Worm (Caenorhabditis elegans): Measurements from ENCODE around the gene col-104.
A peak's percentile ranks its signal among the peaks of the same experiment; 100 is the strongest.

col-104 gene

DNA sequence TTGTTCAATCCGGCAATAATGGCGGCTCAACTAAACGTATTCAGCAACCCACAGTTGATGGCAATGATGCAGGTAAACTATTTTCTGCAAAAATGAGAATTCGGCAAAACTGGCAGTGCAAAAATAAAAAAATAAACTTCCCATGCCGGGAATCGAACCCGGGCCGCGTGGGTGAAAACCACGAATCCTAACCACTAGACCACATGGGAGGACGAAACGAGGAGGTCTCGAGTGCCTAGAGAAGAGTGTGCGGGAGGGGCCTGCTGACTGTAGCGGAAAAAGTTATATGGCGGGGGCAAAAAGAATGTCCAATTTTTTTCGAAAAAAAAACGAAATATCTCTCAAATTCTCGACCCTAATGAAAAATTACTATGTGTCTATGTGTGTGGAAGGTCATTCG, 33.0 kb upstream of the col-104 start (continued):
- TF ChIP-seq ceh-90 (tag; optimal IDR thresholded peaks at IDR 0.05): no peak
- no peak for TF ChIP-seq nhr-84 (tag; optimal IDR thresholded peaks at IDR 0.05)
- TF ChIP-seq efl-1 (optimal IDR thresholded peaks at IDR 0.05): peak; percentile 27 to 35
- TF ChIP-seq efl-1 (GFP tag; optimal IDR thresholded peaks at IDR 0.05 in 1 of 2): peak; percentile 41 to 96
- no peak for TF ChIP-seq egl-13 (tag; optimal IDR thresholded peaks at IDR 0.05)
- peak in 1 of 6 experiments; percentile 17 for TF ChIP-seq elt-3 (tag; optimal IDR thresholded peaks at IDR 0.05)
- TF ChIP-seq nhr-12 (tag; optimal IDR thresholded peaks at IDR 0.05): no peak
- TF ChIP-seq pax-3 (tag; optimal IDR thresholded peaks at IDR 0.05): no peak
- TF ChIP-seq rnt-1 (tag; optimal IDR thresholded peaks at IDR 0.05): peak; percentile 69
- TF ChIP-seq skn-1 (tag; optimal IDR thresholded peaks at IDR 0.05): peak; percentile 24
- no peak for TF ChIP-seq unc-30 (tag; optimal IDR thresholded peaks at IDR 0.05)
- TF ChIP-seq isw-1 (GFP tag; IDR thresholded peaks at IDR 0.05): peak; percentile 6; the same call in 1 of the 2 replicates
- TF ChIP-seq efl-3 (GFP tag; optimal IDR thresholded peaks at IDR 0.05): no peak
- TF ChIP-seq ces-1 (GFP tag; optimal IDR thresholded peaks at IDR 0.05): no peak
- no peak for TF ChIP-seq lin-15B (tag; optimal IDR thresholded peaks at IDR 0.05)
- TF ChIP-seq pqm-1 (tag; optimal IDR thresholded peaks at IDR 0.05): no peak
- TF ChIP-seq elt-2 (tag; optimal IDR thresholded peaks at IDR 0.05): no peak
- peak; percentile 17 for TF ChIP-seq pag-3 (tag; optimal IDR thresholded peaks at IDR 0.05; ENCODE audit: borderline replicate concordance, insufficient read depth)
- no peak for TF ChIP-seq nhr-76 (tag; optimal IDR thresholded peaks at IDR 0.05)
- TF ChIP-seq unc-62 (GFP tag; optimal IDR thresholded peaks at IDR 0.05): no peak
- no peak for TF ChIP-seq C34B4.2 (tag; optimal IDR thresholded peaks at IDR 0.05)
- TF ChIP-seq unc-98 (GFP tag; IDR thresholded peaks at IDR 0.05): no peak
- TF ChIP-seq egl-27 (tag; optimal IDR thresholded peaks at IDR 0.05): no peak
- no peak for TF ChIP-seq nhr-28 (tag; optimal IDR thresholded peaks at IDR 0.05)
- TF ChIP-seq blmp-1 (tag; optimal IDR thresholded peaks at IDR 0.05): no peak
- no peak for TF ChIP-seq sptf-1 (tag; optimal IDR thresholded peaks at IDR 0.05)
- TF ChIP-seq ceh-82 (tag; optimal IDR thresholded peaks at IDR 0.05): peak in 1 of 3 experiments; percentile 64
- TF ChIP-seq nhr-77 (tag; optimal IDR thresholded peaks at IDR 0.05): no peak
- TF ChIP-seq tbx-2 (tag; optimal IDR thresholded peaks at IDR 0.05): peak; percentile 45
- peak; percentile 67 for TF ChIP-seq nhr-19 (GFP tag; conservative IDR thresholded peaks at IDR 0.05)
- TF ChIP-seq hpl-2 (GFP tag; optimal IDR thresholded peaks at IDR 0.05): no peak
- TF ChIP-seq nhr-85 (tag): peak; percentile 83

DNA sequence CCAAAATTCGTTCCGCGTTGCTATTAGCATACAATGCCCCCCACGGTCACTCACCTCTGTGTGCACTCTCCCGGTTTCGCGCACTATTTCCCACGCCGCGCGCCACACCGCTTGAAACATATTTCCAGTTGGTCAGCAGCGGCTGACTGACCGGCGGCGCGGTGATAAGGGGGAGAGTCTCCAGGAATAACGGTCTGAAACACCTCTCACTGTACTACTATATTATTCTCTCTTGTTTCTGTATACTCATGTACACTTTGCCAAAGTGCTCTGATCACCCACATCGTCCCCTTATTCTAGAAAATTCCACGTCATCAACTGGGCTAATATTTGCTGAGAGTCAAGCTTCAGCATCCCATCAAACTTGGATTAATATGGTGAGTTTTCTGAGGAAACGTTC, 30.8 kb upstream of the col-104 start, which contains the start of gene nhr-41:
Gene nhr-41 (plus strand): TSS at position 301 of the 400 bp plus-strand sequence.
- TF ChIP-seq swsn-7 (tag; optimal IDR thresholded peaks at IDR 0.05) (no peak), mef-2 (tag; optimal IDR thresholded peaks at IDR 0.05) (no peak), nhr-85 (tag) (no peak), nhr-90 (tag; optimal IDR thresholded peaks at IDR 0.05; ENCODE audit: poor library complexity) (no peak), jun-1 (tag; optimal IDR thresholded peaks at IDR 0.05) (no peak), C04F5.9 (tag; optimal IDR thresholded peaks at IDR 0.05) (no peak), ceh-90 (tag; optimal IDR thresholded peaks at IDR 0.05) (no peak), ces-1 (GFP tag; optimal IDR thresholded peaks at IDR 0.05) (no peak), elt-3 (tag; optimal IDR thresholded peaks at IDR 0.05) (no peak), zag-1 (tag; optimal IDR thresholded peaks at IDR 0.05) (no peak), unc-30 (tag; optimal IDR thresholded peaks at IDR 0.05) (no peak), nhr-11 (tag; optimal IDR thresholded peaks at IDR 0.05) (no peak), nhr-77 (tag; optimal IDR thresholded peaks at IDR 0.05) (no peak), nhr-76 (tag; optimal IDR thresholded peaks at IDR 0.05) (no peak), zip-4 (GFP tag; optimal IDR thresholded peaks at IDR 0.05) (no peak), mep-1 (tag; optimal IDR thresholded peaks at IDR 0.05) (no peak)

DNA sequence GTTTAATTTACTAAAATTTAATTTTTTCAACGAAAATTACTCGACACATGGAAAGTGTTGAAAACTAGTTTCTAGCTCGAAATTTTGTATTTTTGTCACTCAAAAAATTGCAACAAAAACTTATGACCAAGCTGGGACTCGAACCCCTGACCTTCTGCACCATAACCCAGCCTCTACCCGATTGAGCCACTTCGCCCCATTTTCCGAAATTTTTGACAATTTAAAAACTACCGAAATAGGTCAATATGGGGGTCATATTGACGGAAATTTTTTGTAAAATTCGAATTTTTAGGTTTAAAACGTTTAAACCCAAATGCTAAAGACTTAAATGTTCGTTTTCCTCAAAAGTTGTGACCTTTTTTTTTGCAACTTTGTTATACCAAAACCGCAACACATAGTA, 30.4 kb upstream of the col-104 start:
- TF ChIP-seq alr-1 (tag; optimal IDR thresholded peaks at IDR 0.05; ENCODE audit: borderline replicate concordance) (no peak), efl-1 (optimal IDR thresholded peaks at IDR 0.05) (no peak), efl-1 (GFP tag; optimal IDR thresholded peaks at IDR 0.05 in 1 of 2) (peak in 1 of 2 experiments; percentile 53)
